Fruit fly (Drosophila melanogaster) whole organism, prepupa: ENCODE measurements around the gene CG31098.

Experiments used
- CG3032 ChIP-seq: fragments of 200-800 bp; optimal IDR thresholded peaks from 2 replicates; lab custom pipeline; 2019; ENCODE audit warnings: missing biosample characterization, mild to moderate bottlenecking, missing genetic modification characterization, moderate library complexity
- CG6808 ChIP-seq: fragments of 200-800 bp; sonication (Bioruptor generic); optimal IDR thresholded peaks from 3 replicates; lab custom pipeline; 2017; ENCODE audit warnings: missing biosample characterization, missing genetic modification characterization, mild to moderate bottlenecking, moderate library complexity, missing genetic modification reagents
- CG6854 ChIP-seq: fragments of 200-800 bp; sonication (Bioruptor generic); optimal IDR thresholded peaks from 2 replicates; lab custom pipeline; 2017; ENCODE audit warnings: missing biosample characterization, mild to moderate bottlenecking, missing genetic modification characterization
- CG8319 ChIP-seq: fragments of 200-800 bp; sonication (Bioruptor generic); optimal IDR thresholded peaks from 3 replicates; lab custom pipeline; 2016; ENCODE audit warnings: missing biosample characterization, missing genetic modification characterization

- TF ChIP-seq CG6854 (GFP tag; lab: Kevin White, UChicago) (no peak), CG3032 (no peak), CG6808 (GFP tag; lab: Kevin White, UChicago) (no peak), CG8319 (GFP tag; lab: Kevin White, UChicago) (no peak)
Measured at dm6 chr3R:25316016-25316415, 23.2 kb upstream of the CG31098 start, which contains the start of gene CG10559.
